Fruit fly (Drosophila melanogaster): Measurements from ENCODE around the gene Atg8a.

The Atg8a gene

dm6 chrX:10756026-10756561, 12.0 kb downstream of the Atg8a start (continued):
- TF ChIP-seq acj6 (GFP tag; optimal IDR thresholded peaks at IDR 0.05), result no peak
- no peak for TF ChIP-seq vri (GFP tag; optimal IDR thresholded peaks at IDR 0.05)
- TF ChIP-seq CG10631 (GFP tag; optimal IDR thresholded peaks at IDR 0.05), result peak; percentile 33
- TF ChIP-seq ss (GFP tag; optimal IDR thresholded peaks at IDR 0.05), result peak in 1 of 2 experiments; percentile 18
- no peak for TF ChIP-seq CG3919 (GFP tag; optimal IDR thresholded peaks at IDR 0.05)
- TF ChIP-seq topi (GFP tag; optimal IDR thresholded peaks at IDR 0.05), result peak; percentile 3
- TF ChIP-seq Ets21C (GFP tag; optimal IDR thresholded peaks at IDR 0.05), result no peak

dm6 chrX:10751777-10752176, 16.4 kb downstream of the Atg8a start:
- TF ChIP-seq CG8319 (GFP tag; optimal IDR thresholded peaks at IDR 0.05) (no peak), dac (GFP tag; optimal IDR thresholded peaks at IDR 0.05) (no peak), Eip75B (GFP tag; optimal IDR thresholded peaks at IDR 0.05) (no peak), CG34406 (GFP tag; optimal IDR thresholded peaks at IDR 0.05) (no peak), eg (GFP tag; IDR thresholded peaks at IDR 0.05) (no peak), CG8119 (GFP tag; IDR thresholded peaks at IDR 0.05) (no peak), OdsH (GFP tag; optimal IDR thresholded peaks at IDR 0.05) (no peak)

dm6 chrX:10750676-10751075, 17.5 kb downstream of the Atg8a start:
- TF ChIP-seq Eip78C (GFP tag), result peak; percentile 54
- TF ChIP-seq CG11902 (GFP tag; optimal IDR thresholded peaks at IDR 0.05), result no peak
- no peak for TF ChIP-seq CG11762 (GFP tag; optimal IDR thresholded peaks at IDR 0.05; ENCODE audit: insufficient read depth)
- TF ChIP-seq Hr4 (GFP tag; optimal IDR thresholded peaks at IDR 0.05), result no peak

dm6 chrX:10748647-10749046, 19.5 kb downstream of the Atg8a start:
- peak; percentile 76 for TF ChIP-seq svp (GFP tag)
- TF ChIP-seq fkh (GFP tag; optimal IDR thresholded peaks at IDR 0.05), result peak; percentile 1
- no peak for TF ChIP-seq CG34406 (GFP tag; optimal IDR thresholded peaks at IDR 0.05)

dm6 chrX:10745590-10745953, 22.6 kb downstream of the Atg8a start:
- TF ChIP-seq svp (GFP tag) (peak; percentile 75), CG11762 (GFP tag; optimal IDR thresholded peaks at IDR 0.05; ENCODE audit: insufficient read depth) (no peak), Sox14 (GFP tag; optimal IDR thresholded peaks at IDR 0.05) (no peak)

dm6 chrX:10744773-10745589, 23.2 kb downstream of the Atg8a start, which contains the start of gene stx:
Gene stx, minus strand, starts transcription at chrX:10744943.
- TF ChIP-seq CG7368 (GFP tag; optimal IDR thresholded peaks at IDR 0.05) (peak; percentile 5), CG9139 (GFP tag; optimal IDR thresholded peaks at IDR 0.05) (peak; percentile 37), spab (GFP tag; optimal IDR thresholded peaks at IDR 0.05) (no peak), CG3919 (GFP tag; optimal IDR thresholded peaks at IDR 0.05) (peak; percentile 52), CG6854 (GFP tag; optimal IDR thresholded peaks at IDR 0.05) (peak; percentile 65), CG1621 (tag; optimal IDR thresholded peaks at IDR 0.05) (peak; percentile 14), Hr38 (GFP tag; optimal IDR thresholded peaks at IDR 0.05) (no peak), esn (GFP tag; optimal IDR thresholded peaks at IDR 0.05) (peak; percentile 28), salr (GFP tag; optimal IDR thresholded peaks at IDR 0.05) (no peak), CG15336 (GFP tag; IDR thresholded peaks at IDR 0.05) (peak; percentile 45; the same call in 1 of the 2 replicates), CG8119 (GFP tag; IDR thresholded peaks at IDR 0.05) (0 out of 3 replicates have a peak, but pooled peaks have one; percentile 13), eg (GFP tag; IDR thresholded peaks at IDR 0.05) (peak; percentile 65; the same call in 2 of the 3 replicates), CG16779 (tag; optimal IDR thresholded peaks at IDR 0.05) (peak; percentile 31), fkh (GFP tag; optimal IDR thresholded peaks at IDR 0.05) (peak; percentile 3), lz (GFP tag; optimal IDR thresholded peaks at IDR 0.05) (no peak), Eip78C (GFP tag) (peak; percentile 36), acj6 (GFP tag; optimal IDR thresholded peaks at IDR 0.05) (no peak), CG6163 (GFP tag; IDR thresholded peaks at IDR 0.05) (peak; percentile 55), svp (GFP tag) (peak; percentile 95), vri (GFP tag; optimal IDR thresholded peaks at IDR 0.05) (peak; percentile 72), Sox14 (GFP tag; optimal IDR thresholded peaks at IDR 0.05) (peak; percentile 30), ss (GFP tag; optimal IDR thresholded peaks at IDR 0.05) (peak in 1 of 2 experiments; percentile 31)
